Fruit fly (Drosophila melanogaster) whole organism, embryonic: ENCODE data around the gene CG6441.

Experiments used
- BEAF-32 ChIP-seq: fragments of 200-800 bp; sonication (Bioruptor generic); optimal IDR thresholded peaks from 3 replicates; lab custom pipeline; 2017; ENCODE audit warnings: missing biosample characterization, missing genetic modification characterization, mild to moderate bottlenecking, moderate library complexity, missing genetic modification reagents
- Bdp1 ChIP-seq: fragments of 200-800 bp; sonication (Bioruptor generic); optimal IDR thresholded peaks from 3 replicates; lab custom pipeline; 2016; ENCODE audit warnings: missing biosample characterization, missing genetic modification characterization
- Blimp-1 ChIP-seq: fragments of 200-800 bp; sonication (Bioruptor generic); optimal IDR thresholded peaks from 3 replicates; lab custom pipeline; 2018; ENCODE audit warnings: missing biosample characterization, missing genetic modification characterization, mild to moderate bottlenecking, moderate library complexity, missing genetic modification reagents
- CG12744 ChIP-seq: fragments of 200-800 bp; sonication (Bioruptor generic); optimal IDR thresholded peaks from 2 replicates; lab custom pipeline; 2016; ENCODE audit warnings: missing biosample characterization, missing genetic modification characterization
- CG12942 ChIP-seq: fragments of 200-800 bp; sonication (Bioruptor generic); optimal IDR thresholded peaks from 3 replicates; lab custom pipeline; 2016; ENCODE audit warnings: missing biosample characterization, missing genetic modification characterization
- CG13624 ChIP-seq: fragments of 200-800 bp; sonication (Bioruptor generic); optimal IDR thresholded peaks from 2 replicates; lab custom pipeline; 2016; ENCODE audit warnings: missing biosample characterization, missing genetic modification characterization
- CG15269 ChIP-seq: fragments of 200-800 bp; sonication (Bioruptor generic); optimal IDR thresholded peaks from 2 replicates; lab custom pipeline; 2018; ENCODE audit warnings: missing biosample characterization, mild to moderate bottlenecking, missing genetic modification characterization, moderate library complexity
- CG16779 ChIP-seq: fragments of 200-800 bp; sonication (Bioruptor generic); IDR thresholded peaks from 2 replicates; pipeline ENCODE4 v1.3.6; 2022; ENCODE audit warnings: missing biosample characterization, missing genetic modification characterization
- CG17328 ChIP-seq: fragments of 200-800 bp; sonication (Bioruptor generic); IDR thresholded peaks from 2 replicates; pipeline ENCODE4 v1.3.6; 2022; ENCODE audit warnings: missing biosample characterization, missing genetic modification characterization
- CG2712 ChIP-seq: fragments of 200-800 bp; optimal IDR thresholded peaks from 3 replicates; lab custom pipeline; 2019; ENCODE audit warnings: missing biosample characterization, mild to moderate bottlenecking, missing genetic modification characterization, moderate library complexity
- CG3163 ChIP-seq: fragments of 200-800 bp; sonication (Bioruptor generic); optimal IDR thresholded peaks from 3 replicates; lab custom pipeline; 2016; ENCODE audit warnings: missing biosample characterization, missing genetic modification characterization
- CG3847 ChIP-seq: fragments of 200-800 bp; sonication (Bioruptor generic); IDR thresholded peaks from 2 replicates; pipeline ENCODE4 v1.3.6; 2022; ENCODE audit warnings: missing biosample characterization, missing genetic modification characterization
- CG4404 ChIP-seq: fragments of 200-800 bp; sonication (Bioruptor generic); IDR thresholded peaks from 2 replicates; pipeline ENCODE4 v1.3.6; 2022; ENCODE audit warnings: missing biosample characterization, missing genetic modification characterization
- CG4730 ChIP-seq: fragments of 200-800 bp; sonication (Bioruptor generic); IDR thresholded peaks from 2 replicates; pipeline ENCODE4 v1.3.6; 2022; ENCODE audit warnings: missing biosample characterization, missing genetic modification characterization
- CG6689 ChIP-seq: fragments of 200-800 bp; sonication (Bioruptor generic); IDR thresholded peaks from 2 replicates; pipeline ENCODE4 v1.3.6; 2022; ENCODE audit warnings: missing biosample characterization, missing genetic modification characterization
- CG6765 ChIP-seq: fragments of 200-800 bp; sonication (Bioruptor generic); optimal IDR thresholded peaks from 3 replicates; lab custom pipeline; 2017; ENCODE audit warnings: missing biosample characterization, mild to moderate bottlenecking, missing genetic modification characterization
- CG7372 ChIP-seq: fragments of 200-800 bp; sonication (Bioruptor generic); IDR thresholded peaks from 2 replicates; pipeline ENCODE4 v1.3.6; 2022; ENCODE audit warnings: missing biosample characterization, missing genetic modification characterization
- CG8765 ChIP-seq: fragments of 200-800 bp; sonication (Bioruptor generic); IDR thresholded peaks from 2 replicates; pipeline ENCODE4 v1.3.6; 2022; ENCODE audit warnings: missing biosample characterization, missing genetic modification characterization
- CG8944 ChIP-seq: fragments of 200-800 bp; sonication (Bioruptor generic); optimal IDR thresholded peaks from 3 replicates; lab custom pipeline; 2016; ENCODE audit warnings: missing biosample characterization, missing genetic modification characterization
- CG9727 ChIP-seq: fragments of 200-800 bp; sonication (Bioruptor generic); optimal IDR thresholded peaks from 3 replicates; lab custom pipeline; 2017; ENCODE audit warnings: missing biosample characterization, mild to moderate bottlenecking, missing genetic modification characterization
- CHES-1-like ChIP-seq: fragments of 200-800 bp; sonication (Bioruptor generic); optimal IDR thresholded peaks from 2 replicates; lab custom pipeline; 2016; ENCODE audit warnings: missing biosample characterization, missing genetic modification characterization
- Dek ChIP-seq: fragments of 200-800 bp; sonication (Bioruptor generic); optimal IDR thresholded peaks from 3 replicates; lab custom pipeline; 2019; ENCODE audit warnings: missing biosample characterization, mild to moderate bottlenecking, missing genetic modification characterization, moderate library complexity
- Dip2 ChIP-seq: fragments of 200-800 bp; sonication (Bioruptor generic); IDR thresholded peaks from 2 replicates; pipeline ENCODE4 v1.3.6; 2022; ENCODE audit warnings: missing biosample characterization, missing genetic modification characterization
- Ets97D ChIP-seq: fragments of 200-800 bp; sonication (Bioruptor generic); optimal IDR thresholded peaks from 3 replicates; lab custom pipeline; 2016; ENCODE audit warnings: missing biosample characterization, missing genetic modification characterization
- H2.0 ChIP-seq: fragments of 200-800 bp; sonication (Bioruptor generic); IDR thresholded peaks from 2 replicates; pipeline ENCODE4 v1.3.6; 2022; ENCODE audit warnings: missing biosample characterization, missing genetic modification characterization
- MBD-R2 ChIP-seq: fragments of 200-800 bp; sonication (Bioruptor generic); IDR thresholded peaks from 2 replicates; pipeline ENCODE4 v1.3.6; 2022; ENCODE audit warnings: missing biosample characterization, missing genetic modification characterization
- Ptx1 ChIP-seq: fragments of 200-800 bp; sonication (Bioruptor generic); IDR thresholded peaks from 2 replicates; pipeline ENCODE4 v1.3.6; 2022; ENCODE audit warnings: missing biosample characterization, missing genetic modification characterization
- Rx ChIP-seq: fragments of 200-800 bp; sonication (Bioruptor generic); IDR thresholded peaks from 2 replicates; pipeline ENCODE4 v1.3.6; 2022; ENCODE audit warnings: missing biosample characterization, missing genetic modification characterization
- Vsx1 ChIP-seq: fragments of 200-800 bp; sonication (Bioruptor generic); optimal IDR thresholded peaks from 2 replicates; lab custom pipeline; 2017; ENCODE audit warnings: missing biosample characterization, mild to moderate bottlenecking, missing genetic modification characterization, missing genetic modification reagents
- YL-1 ChIP-seq: fragments of 200-800 bp; sonication (Bioruptor generic); optimal IDR thresholded peaks from 3 replicates; lab custom pipeline; 2017; ENCODE audit warnings: missing biosample characterization, mild to moderate bottlenecking, missing genetic modification characterization
- dimm ChIP-seq: fragments of 200-800 bp; sonication (Bioruptor generic); IDR thresholded peaks from 2 replicates; pipeline ENCODE4 v1.3.6; 2022; ENCODE audit warnings: missing biosample characterization, missing genetic modification characterization
- disco-r ChIP-seq: fragments of 200-800 bp; sonication (Bioruptor generic); optimal IDR thresholded peaks from 2 replicates; lab custom pipeline; 2016; ENCODE audit warnings: missing biosample characterization, missing genetic modification characterization
- dmrt11E ChIP-seq: fragments of 200-800 bp; sonication (Bioruptor generic); optimal IDR thresholded peaks from 3 replicates; lab custom pipeline; 2018; ENCODE audit warnings: missing biosample characterization, mild to moderate bottlenecking, missing genetic modification characterization, moderate library complexity
- dpn ChIP-seq, 2 experiments: fragments of 200-800 bp; sonication (Bioruptor generic); optimal IDR thresholded peaks; 3 replicates each; lab custom pipeline; 2016; ENCODE audit warnings: missing biosample characterization in 2 of 2, missing genetic modification characterization in 2 of 2
- emc ChIP-seq: fragments of 200-800 bp; sonication (Bioruptor generic); optimal IDR thresholded peaks from 2 replicates; lab custom pipeline; 2016; ENCODE audit warnings: missing biosample characterization, missing genetic modification characterization
- fd3F ChIP-seq: fragments of 200-800 bp; sonication (Bioruptor generic); optimal IDR thresholded peaks from 2 replicates; lab custom pipeline; 2018; ENCODE audit warnings: missing biosample characterization, mild to moderate bottlenecking, missing genetic modification characterization, moderate library complexity
- fu2 ChIP-seq: fragments of 200-800 bp; sonication (Bioruptor generic); optimal IDR thresholded peaks from 2 replicates; lab custom pipeline; 2016; ENCODE audit warnings: missing biosample characterization, missing genetic modification characterization
- gsb ChIP-seq: fragments of 200-800 bp; sonication (Bioruptor generic); IDR thresholded peaks from 2 replicates; pipeline ENCODE4 v1.3.6; 2022; ENCODE audit warnings: missing biosample characterization, missing genetic modification characterization
- ind ChIP-seq: fragments of 200-800 bp; sonication (Bioruptor generic); optimal IDR thresholded peaks from 3 replicates; lab custom pipeline; 2016; ENCODE audit warnings: missing biosample characterization, missing genetic modification characterization
- pnt ChIP-seq: fragments of 200-800 bp; sonication (Bioruptor generic); optimal IDR thresholded peaks from 3 replicates; lab custom pipeline; 2016; ENCODE audit warnings: missing biosample characterization, missing genetic modification characterization
- schlank ChIP-seq: fragments of 200-800 bp; sonication (Bioruptor generic); optimal IDR thresholded peaks from 2 replicates; lab custom pipeline; 2018; ENCODE audit warnings: missing biosample characterization, mild to moderate bottlenecking, missing genetic modification characterization
- scrt ChIP-seq: fragments of 200-800 bp; sonication (Bioruptor generic); optimal IDR thresholded peaks from 2 replicates; lab custom pipeline; 2018; ENCODE audit warnings: missing biosample characterization, mild to moderate bottlenecking, missing genetic modification characterization, moderate library complexity
- sens ChIP-seq: fragments of 200-800 bp; sonication (Bioruptor generic); peaks from one replicate; lab custom pipeline; 2016; ENCODE audit warnings: missing biosample characterization, missing genetic modification characterization
- tna ChIP-seq: fragments of 200-800 bp; sonication (Bioruptor generic); IDR thresholded peaks from 2 replicates; pipeline ENCODE4 v1.3.6; 2022; ENCODE audit warnings: missing biosample characterization, missing genetic modification characterization; ENCODE audit not compliant: partially characterized antibody
- unpg ChIP-seq: fragments of 200-800 bp; sonication (Bioruptor generic); optimal IDR thresholded peaks from 3 replicates; lab custom pipeline; 2018; ENCODE audit warnings: missing biosample characterization, mild to moderate bottlenecking, missing genetic modification characterization, moderate library complexity
- usp ChIP-seq: fragments of >200 bp; optimal IDR thresholded peaks from 2 replicates; lab custom pipeline; 2017; ENCODE audit warnings: missing biosample characterization, missing genetic modification characterization
- yki ChIP-seq: fragments of >200 bp; optimal IDR thresholded peaks from 3 replicates; lab custom pipeline; 2018
- zfh2 ChIP-seq: fragments of 200-800 bp; sonication (Bioruptor generic); optimal IDR thresholded peaks from 2 replicates; lab custom pipeline; 2016; ENCODE audit warnings: missing biosample characterization, missing genetic modification characterization

Gene CG6441

dm6 chr2L:7474404-7474803, at the start of gene CG6441:
TSS of gene CG6441 (plus strand) at chr2L:7474704.
- no peak for TF ChIP-seq Dek (tag; lab: Kevin White, UChicago)
- TF ChIP-seq CG6765 (GFP tag; lab: Kevin White, UChicago), result no peak
- no peak for TF ChIP-seq CG4730
- TF ChIP-seq yki (lab: Kevin White, UChicago), result no peak
- no peak for TF ChIP-seq unpg (GFP tag; lab: Kevin White, UChicago)

- TF ChIP-seq sens (GFP tag; lab: Kevin White, UChicago), result peak; percentile 26
- peak; percentile 47 for TF ChIP-seq CG4404
- TF ChIP-seq CG3847 (GFP tag; lab: Robert Waterston, UW), result peak; percentile 80
- TF ChIP-seq CG9727 (GFP tag; lab: Kevin White, UChicago), result peak; percentile 73
- TF ChIP-seq Vsx1, result no peak
- TF ChIP-seq scrt (GFP tag; lab: Kevin White, UChicago), result peak; percentile 49
- TF ChIP-seq CG12942 (GFP tag; lab: Kevin White, UChicago), result peak; percentile 6
- no peak for TF ChIP-seq tna
- no peak for TF ChIP-seq usp (GFP tag; lab: Kevin White, UChicago)
- TF ChIP-seq fu2 (GFP tag; lab: Kevin White, UChicago), result peak; percentile 75
- no peak for TF ChIP-seq Dip2 (GFP tag; lab: Robert Waterston, UW)
- peak; percentile 69 for TF ChIP-seq Dek (tag; lab: Kevin White, UChicago)
- peak; percentile 35 for TF ChIP-seq disco-r (GFP tag; lab: Kevin White, UChicago)
- peak; percentile 80 for TF ChIP-seq CG16779 (GFP tag; lab: Robert Waterston, UW)
- TF ChIP-seq CG13624 (GFP tag; lab: Kevin White, UChicago), result peak; percentile 83
- TF ChIP-seq pnt (GFP tag; lab: Kevin White, UChicago), result peak; percentile 15
- peak; percentile 25 for TF ChIP-seq CG8944 (GFP tag; lab: Kevin White, UChicago)
- TF ChIP-seq CG12744, result peak; percentile 45
- TF ChIP-seq Ets97D (GFP tag; lab: Kevin White, UChicago), result no peak
- peak; percentile 47; the same call in 1 of the 2 replicates for TF ChIP-seq Ptx1 (GFP tag; lab: Robert Waterston, UW)
- TF ChIP-seq zfh2 (GFP tag; lab: Kevin White, UChicago), result peak; percentile 91
- no peak for TF ChIP-seq dmrt11E (tag; lab: Kevin White, UChicago)
- peak; percentile 41 for TF ChIP-seq CG15269 (tag; lab: Kevin White, UChicago)
- TF ChIP-seq Blimp-1 (GFP tag; lab: Kevin White, UChicago), result no peak
- peak; percentile 27 for TF ChIP-seq CG3163 (GFP tag; lab: Kevin White, UChicago)
- TF ChIP-seq CG8765, result peak; percentile 61; the same call in 1 of the 2 replicates
- 0 out of 2 replicates have a peak, but pooled peaks have one; percentile 34 for TF ChIP-seq CG6689 (GFP tag; lab: Robert Waterston, UW)
- TF ChIP-seq MBD-R2 (GFP tag; lab: Robert Waterston, UW), result peak; percentile 62; the same call in 1 of the 2 replicates
- TF ChIP-seq Bdp1 (GFP tag; lab: Kevin White, UChicago), result no peak
- TF ChIP-seq gsb (GFP tag; lab: Robert Waterston, UW), result peak; percentile 68
- peak; percentile 56 to 61 for TF ChIP-seq dpn (GFP tag; optimal IDR thresholded peaks at IDR 0.05; lab: Kevin White, UChicago)
- TF ChIP-seq emc (GFP tag; lab: Kevin White, UChicago), result peak; percentile 57
- TF ChIP-seq BEAF-32 (GFP tag; lab: Kevin White, UChicago), result no peak
- TF ChIP-seq schlank (tag; lab: Kevin White, UChicago), result peak; percentile 84
- TF ChIP-seq CG7372 (GFP tag; lab: Robert Waterston, UW), result 0 out of 2 replicates have a peak, but pooled peaks have one; percentile 42
- TF ChIP-seq YL-1 (GFP tag; lab: Kevin White, UChicago), result peak; percentile 9
- TF ChIP-seq ind (GFP tag; lab: Kevin White, UChicago), result peak; percentile 58
- TF ChIP-seq CG2712 (tag; lab: Kevin White, UChicago), result peak; percentile 30
- peak; percentile 37; the same call in 1 of the 2 replicates for TF ChIP-seq H2.0
- 0 out of 2 replicates have a peak, but pooled peaks have one; percentile 34 for TF ChIP-seq CG17328 (GFP tag; lab: Robert Waterston, UW)
- 0 out of 2 replicates have a peak, but pooled peaks have one; percentile 10 for TF ChIP-seq dimm
- TF ChIP-seq Rx, result no peak
- peak; percentile 51 for TF ChIP-seq fd3F (GFP tag; lab: Kevin White, UChicago)
- TF ChIP-seq CHES-1-like (GFP tag; lab: Kevin White, UChicago), result peak; percentile 78
Observed at dm6 chr2L:7424907-7425689, 49.4 kb upstream of the CG6441 start.
